Fruit fly (Drosophila melanogaster) whole organism, embryonic: ENCODE results near the gene CG15914.
A peak's percentile ranks its signal among the peaks of the same experiment; 100 is the strongest.

Experiments
- Bgb ChIP-seq: fragments of 200-800 bp; sonication (Bioruptor generic); IDR thresholded peaks from 2 replicates; pipeline ENCODE4 v1.3.6; 2022; ENCODE audit warnings: missing biosample characterization, missing genetic modification characterization; ENCODE audit not compliant: partially characterized antibody
- Blimp-1 ChIP-seq: fragments of 200-800 bp; sonication (Bioruptor generic); optimal IDR thresholded peaks from 3 replicates; lab custom pipeline; 2018; ENCODE audit warnings: missing biosample characterization, missing genetic modification characterization, mild to moderate bottlenecking, moderate library complexity, missing genetic modification reagents
- CG1024 ChIP-seq: fragments of 200-800 bp; sonication (Bioruptor generic); IDR thresholded peaks from 2 replicates; pipeline ENCODE4 v1.3.6; 2022; ENCODE audit warnings: missing biosample characterization, missing genetic modification characterization
- CG10267 ChIP-seq: fragments of 200-800 bp; sonication (Bioruptor generic); optimal IDR thresholded peaks from 2 replicates; lab custom pipeline; 2018; ENCODE audit warnings: missing biosample characterization, mild to moderate bottlenecking, missing genetic modification characterization, moderate library complexity
- CG10431 ChIP-seq: fragments of 200-800 bp; sonication (Bioruptor generic); optimal IDR thresholded peaks from 3 replicates; lab custom pipeline; 2018; ENCODE audit warnings: missing biosample characterization, mild to moderate bottlenecking, missing genetic modification characterization
- CG12769 ChIP-seq: fragments of 200-800 bp; sonication (Bioruptor generic); optimal IDR thresholded peaks from 2 replicates; lab custom pipeline; 2019; ENCODE audit warnings: missing biosample characterization, mild to moderate bottlenecking, missing genetic modification characterization, moderate library complexity
- CG15514 ChIP-seq: fragments of 200-800 bp; sonication (Bioruptor generic); optimal IDR thresholded peaks from 3 replicates; lab custom pipeline; 2017; ENCODE audit warnings: missing biosample characterization, missing genetic modification characterization, mild to moderate bottlenecking, moderate library complexity, missing genetic modification reagents
- CG1647 ChIP-seq: fragments of 200-800 bp; sonication (Bioruptor generic); optimal IDR thresholded peaks from 3 replicates; lab custom pipeline; 2016; ENCODE audit warnings: missing biosample characterization, missing genetic modification characterization
- CG17328 ChIP-seq: fragments of 200-800 bp; sonication (Bioruptor generic); IDR thresholded peaks from 2 replicates; pipeline ENCODE4 v1.3.6; 2022; ENCODE audit warnings: missing biosample characterization, missing genetic modification characterization
- CG17829 ChIP-seq: fragments of 200-800 bp; optimal IDR thresholded peaks from 2 replicates; lab custom pipeline; 2019; ENCODE audit warnings: missing biosample characterization, mild to moderate bottlenecking, missing genetic modification characterization, moderate library complexity
- CG2678 ChIP-seq: fragments of 200-800 bp; sonication (Bioruptor generic); optimal IDR thresholded peaks from 3 replicates; lab custom pipeline; 2019; ENCODE audit warnings: missing biosample characterization, mild to moderate bottlenecking, missing genetic modification characterization, moderate library complexity
- CG2712 ChIP-seq: fragments of 200-800 bp; optimal IDR thresholded peaks from 3 replicates; lab custom pipeline; 2019; ENCODE audit warnings: missing biosample characterization, mild to moderate bottlenecking, missing genetic modification characterization, moderate library complexity
- CG32532 ChIP-seq: fragments of 200-800 bp; sonication (Bioruptor generic); IDR thresholded peaks from 2 replicates; pipeline ENCODE4 v1.3.6; 2022; ENCODE audit warnings: missing biosample characterization, missing genetic modification characterization
- CG42726 ChIP-seq: fragments of 200-800 bp; sonication (Bioruptor generic); IDR thresholded peaks from 2 replicates; pipeline ENCODE4 v1.3.6; 2022; ENCODE audit warnings: missing biosample characterization, missing genetic modification characterization; ENCODE audit not compliant: partially characterized antibody
- CG4707 ChIP-seq: fragments of 200-800 bp; sonication (Bioruptor generic); optimal IDR thresholded peaks from 2 replicates; lab custom pipeline; 2018; ENCODE audit warnings: missing biosample characterization, mild to moderate bottlenecking, missing genetic modification characterization, moderate library complexity
- CG6654 ChIP-seq: fragments of 200-800 bp; sonication (Bioruptor generic); optimal IDR thresholded peaks from 2 replicates; lab custom pipeline; 2017; ENCODE audit warnings: missing biosample characterization, mild to moderate bottlenecking, missing genetic modification characterization
- CG8281 ChIP-seq: fragments of 200-800 bp; sonication (Bioruptor generic); optimal IDR thresholded peaks from 2 replicates; lab custom pipeline; 2018; ENCODE audit warnings: missing biosample characterization, mild to moderate bottlenecking, missing genetic modification characterization, moderate library complexity
- D19B ChIP-seq: fragments of 200-800 bp; sonication (Bioruptor generic); optimal IDR thresholded peaks from 2 replicates; lab custom pipeline; 2017; ENCODE audit warnings: missing biosample characterization, mild to moderate bottlenecking, missing genetic modification characterization
- Dfd ChIP-seq, 2 experiments: fragments of >200 bp; optimal IDR thresholded peaks; 2 replicates each; lab custom pipeline; 2017; ENCODE audit warnings: missing biosample characterization in 2 of 2, missing genetic modification characterization in 2 of 2
- Dip3 ChIP-seq: fragments of 200-800 bp; sonication (Bioruptor generic); optimal IDR thresholded peaks from 3 replicates; lab custom pipeline; 2016; ENCODE audit warnings: missing biosample characterization, missing genetic modification characterization
- Dp ChIP-seq: fragments of 200-800 bp; sonication (Bioruptor generic); optimal IDR thresholded peaks from 2 replicates; lab custom pipeline; 2018; ENCODE audit warnings: missing biosample characterization, mild to moderate bottlenecking, missing genetic modification characterization, moderate library complexity
- Dref ChIP-seq: fragments of 200-800 bp; sonication (Bioruptor generic); IDR thresholded peaks from 2 replicates; pipeline ENCODE4 v1.3.6; 2022; ENCODE audit warnings: missing biosample characterization, missing genetic modification characterization
- HHEX ChIP-seq: fragments of 200-800 bp; sonication (Bioruptor generic); optimal IDR thresholded peaks from 3 replicates; lab custom pipeline; 2017; ENCODE audit warnings: missing biosample characterization, mild to moderate bottlenecking, missing genetic modification characterization, missing genetic modification reagents
- Hand ChIP-seq: fragments of 200-800 bp; sonication (Bioruptor generic); optimal IDR thresholded peaks from 2 replicates; lab custom pipeline; 2017; ENCODE audit warnings: mild to moderate bottlenecking, missing biosample characterization, missing genetic modification reagents, missing genetic modification characterization
- Nf-YC ChIP-seq: fragments of 200-800 bp; optimal IDR thresholded peaks from 3 replicates; lab custom pipeline; 2019; ENCODE audit warnings: missing biosample characterization, mild to moderate bottlenecking, missing genetic modification characterization, moderate library complexity
- Opbp ChIP-seq: fragments of 200-800 bp; sonication (Bioruptor generic); IDR thresholded peaks from 3 replicates; pipeline ENCODE4 v1.3.6; 2022; ENCODE audit warnings: missing biosample characterization, missing genetic modification characterization; ENCODE audit not compliant: partially characterized antibody
- Tbp ChIP-seq: fragments of >200 bp; optimal IDR thresholded peaks from 2 replicates; lab custom pipeline; 2018; ENCODE audit warnings: missing biosample characterization, missing genetic modification characterization
- al ChIP-seq: fragments of 200-800 bp; sonication (Bioruptor generic); IDR thresholded peaks from 2 replicates; pipeline ENCODE4 v1.3.6; 2022; ENCODE audit warnings: missing biosample characterization, missing genetic modification characterization
- ash1 ChIP-seq: fragments of 200-800 bp; sonication (Bioruptor generic); optimal IDR thresholded peaks from 2 replicates; lab custom pipeline; 2018; ENCODE audit warnings: missing biosample characterization, mild to moderate bottlenecking, missing genetic modification characterization
- ato ChIP-seq: fragments of 200-800 bp; sonication (Bioruptor generic); IDR thresholded peaks from 2 replicates; pipeline ENCODE4 v1.3.6; 2022; ENCODE audit warnings: missing biosample characterization, missing genetic modification characterization; ENCODE audit not compliant: partially characterized antibody
- chm ChIP-seq: fragments of 200-800 bp; sonication (Bioruptor generic); IDR thresholded peaks from 2 replicates; pipeline ENCODE4 v1.3.6; 2022; ENCODE audit warnings: missing biosample characterization, missing genetic modification characterization
- crp ChIP-seq, 2 experiments: fragments of 200-800 bp; sonication (Bioruptor generic); optimal IDR thresholded peaks; 2 replicates in 1 of 2; 3 replicates in 1 of 2; lab custom pipeline; 2017; ENCODE audit warnings: missing biosample characterization in 2 of 2, missing genetic modification characterization in 2 of 2, mild to moderate bottlenecking in 1 of 2, moderate library complexity in 1 of 2
- dan ChIP-seq: fragments of 200-800 bp; sonication (Bioruptor generic); IDR thresholded peaks from 2 replicates; pipeline ENCODE4 v1.3.6; 2022; ENCODE audit warnings: missing biosample characterization, missing genetic modification characterization
- danr ChIP-seq: fragments of 200-800 bp; sonication (Bioruptor generic); IDR thresholded peaks from 2 replicates; pipeline ENCODE4 v1.3.6; 2022; ENCODE audit warnings: missing biosample characterization, missing genetic modification characterization
- dmrt99B ChIP-seq: fragments of 200-800 bp; sonication (Bioruptor generic); optimal IDR thresholded peaks from 2 replicates; lab custom pipeline; 2018; ENCODE audit warnings: missing biosample characterization, mild to moderate bottlenecking, missing genetic modification characterization, moderate library complexity
- gce ChIP-seq: fragments of 200-800 bp; sonication (Bioruptor generic); IDR thresholded peaks from 3 replicates; pipeline ENCODE4 v1.3.6; 2022; ENCODE audit warnings: missing biosample characterization, missing genetic modification characterization
- gcm ChIP-seq: fragments of 200-800 bp; sonication (Bioruptor generic); optimal IDR thresholded peaks from 2 replicates; lab custom pipeline; 2019; ENCODE audit warnings: missing biosample characterization, mild to moderate bottlenecking, missing genetic modification characterization, moderate library complexity
- her ChIP-seq: fragments of 200-800 bp; sonication (Bioruptor generic); optimal IDR thresholded peaks from 2 replicates; lab custom pipeline; 2016; ENCODE audit warnings: missing biosample characterization, missing genetic modification characterization
- lmd ChIP-seq: fragments of 200-800 bp; sonication (Bioruptor generic); IDR thresholded peaks from 2 replicates; pipeline ENCODE4 v1.3.6; 2022; ENCODE audit warnings: missing biosample characterization, missing genetic modification characterization
- luna ChIP-seq: fragments of 200-800 bp; sonication (Bioruptor generic); optimal IDR thresholded peaks from 2 replicates; lab custom pipeline; 2016; ENCODE audit warnings: missing biosample characterization, missing genetic modification characterization
- pan ChIP-seq, 4 experiments: fragments of >200 bp in 3 of 4; fragments of 200-800 bp in 1 of 4; sonication (Bioruptor generic) in 1 of 4; optimal IDR thresholded peaks in 3 of 4; IDR thresholded peaks in 1 of 4; 2 replicates each; pipeline versions ENCODE4 v1.3.6 to Lab custom; 2017 to 2022; ENCODE audit warnings: missing biosample characterization in 2 of 4, missing genetic modification characterization in 2 of 4, mixed read lengths in 1 of 4
- pzg ChIP-seq: fragments of 200-800 bp; sonication (Bioruptor generic); optimal IDR thresholded peaks from 3 replicates; lab custom pipeline; 2018; ENCODE audit warnings: missing biosample characterization, mild to moderate bottlenecking, missing genetic modification characterization, moderate library complexity
- sima ChIP-seq: fragments of 200-800 bp; sonication (Bioruptor generic); optimal IDR thresholded peaks from 2 replicates; lab custom pipeline; 2016; ENCODE audit warnings: missing biosample characterization, missing genetic modification characterization
- stwl ChIP-seq: fragments of 200-800 bp; sonication (Bioruptor generic); optimal IDR thresholded peaks from 3 replicates; lab custom pipeline; 2018; ENCODE audit warnings: missing biosample characterization, mild to moderate bottlenecking, missing genetic modification characterization, moderate library complexity
- sug ChIP-seq: fragments of 200-800 bp; optimal IDR thresholded peaks from 2 replicates; lab custom pipeline; 2019; ENCODE audit warnings: missing biosample characterization, mild to moderate bottlenecking, missing genetic modification characterization, moderate library complexity
- tna ChIP-seq: fragments of 200-800 bp; sonication (Bioruptor generic); IDR thresholded peaks from 2 replicates; pipeline ENCODE4 v1.3.6; 2022; ENCODE audit warnings: missing biosample characterization, missing genetic modification characterization; ENCODE audit not compliant: partially characterized antibody
- toy ChIP-seq: fragments of 200-800 bp; sonication (Bioruptor generic); IDR thresholded peaks from 2 replicates; pipeline ENCODE4 v1.3.6; 2022; ENCODE audit warnings: missing biosample characterization, missing genetic modification characterization

The CG15914 gene

DNA sequence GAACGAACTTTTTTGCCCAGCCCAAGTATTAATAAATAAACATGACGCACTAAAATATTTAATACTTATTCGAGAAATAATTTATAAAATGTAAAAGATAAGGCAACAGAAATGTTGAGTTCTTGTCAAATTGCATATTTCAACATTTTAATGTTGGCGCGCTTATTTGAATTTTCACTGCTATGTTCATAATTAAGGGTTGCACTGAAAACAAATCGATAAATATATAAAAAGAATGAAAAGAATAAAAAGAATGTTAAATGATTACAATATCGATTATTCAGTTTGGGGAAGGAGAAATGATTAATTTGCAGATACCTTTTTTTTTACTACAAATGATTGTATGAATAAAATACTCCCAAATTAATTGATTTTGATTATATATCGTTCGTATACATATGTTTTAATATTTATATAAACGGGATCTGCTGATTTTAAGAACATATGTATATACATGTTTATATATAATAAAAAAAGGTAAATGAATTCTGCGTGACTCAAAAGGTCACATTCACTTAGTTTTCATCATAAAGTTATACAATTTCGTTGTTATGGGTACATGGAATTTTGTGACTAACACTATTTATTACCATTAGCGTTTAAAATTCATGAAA is 13.7 kb downstream of the CG15914 start (continued):
- TF ChIP-seq sug (tag; lab: Kevin White, UChicago) (no peak), Opbp (GFP tag; lab: Robert Waterston, UW) (peak; percentile 16; the same call in 1 of the 3 replicates), CG2712 (peak; percentile 14), gce (GFP tag; lab: Robert Waterston, UW) (no peak), crp (GFP tag; optimal IDR thresholded peaks at IDR 0.05; lab: Kevin White, UChicago) (peak in 1 of 2 experiments; percentile 75), CG10267 (tag; lab: Kevin White, UChicago) (peak; percentile 8), ato (no peak), CG1647 (GFP tag; lab: Kevin White, UChicago) (no peak), CG8281 (tag; lab: Kevin White, UChicago) (no peak), stwl (tag; lab: Kevin White, UChicago) (peak; percentile 48), pzg (GFP tag; lab: Kevin White, UChicago) (peak; percentile 27), Dref (peak; percentile 57)

DNA sequence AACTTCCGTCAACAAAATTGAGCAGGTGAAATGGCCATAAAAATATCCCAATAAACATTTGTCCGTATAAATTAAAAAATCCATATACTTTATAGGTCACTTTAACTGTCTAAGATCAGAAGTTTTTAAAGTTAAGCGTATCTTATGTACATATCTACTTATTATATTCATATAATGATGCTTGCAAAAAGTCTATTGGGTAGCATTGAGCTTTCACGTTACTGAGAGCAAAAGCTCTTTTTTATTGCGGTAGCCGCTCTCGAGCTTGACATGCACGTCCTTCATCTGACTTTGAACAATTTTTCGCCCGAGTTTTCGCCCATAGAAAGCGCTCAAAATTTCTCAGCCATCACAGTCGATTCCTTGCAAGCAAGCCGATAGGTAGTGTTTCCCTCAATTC is 14.6 kb downstream of the CG15914 start, which contains the start of gene Gapdh2:
Gene Gapdh2, plus strand, starts transcription at position 283 of the 400 bp plus-strand sequence.
- TF ChIP-seq CG32532 (GFP tag; lab: Robert Waterston, UW), result peak; percentile 100
- peak; percentile 96 for TF ChIP-seq CG15514
- TF ChIP-seq sima, result peak; percentile 93
- no peak for TF ChIP-seq CG42726 (GFP tag; lab: Robert Waterston, UW)
- TF ChIP-seq CG17328, result peak; percentile 99
- TF ChIP-seq Tbp (GFP tag; lab: Kevin White, UChicago), result no peak
- peak; percentile 99; the same call in 1 of the 2 replicates for TF ChIP-seq chm
- TF ChIP-seq CG1024 (GFP tag; lab: Robert Waterston, UW), result peak; percentile 96
- peak; percentile 99 for TF ChIP-seq toy (GFP tag; lab: Robert Waterston, UW)
- peak; percentile 98 for TF ChIP-seq Dip3 (GFP tag; lab: Kevin White, UChicago)
- TF ChIP-seq D19B, result peak; percentile 97
- peak; percentile 97 for TF ChIP-seq CG4707 (GFP tag; lab: Kevin White, UChicago)
- peak; percentile 99 for TF ChIP-seq Blimp-1
- peak; percentile 98 for TF ChIP-seq al (GFP tag; lab: Robert Waterston, UW)
- peak; percentile 100 for TF ChIP-seq CG2678 (tag; lab: Kevin White, UChicago)
- peak; percentile 99 for TF ChIP-seq CG12769 (tag; lab: Kevin White, UChicago)
- peak; percentile 94 for TF ChIP-seq her (GFP tag; lab: Kevin White, UChicago)
- TF ChIP-seq Dp, result peak; percentile 50
- peak in 1 of 2 experiments; percentile 10 for TF ChIP-seq Dfd (GFP tag; optimal IDR thresholded peaks at IDR 0.05; lab: Kevin White, UChicago)
- TF ChIP-seq lmd, result peak; percentile 98; the same call in 1 of the 2 replicates
- TF ChIP-seq CG6654 (GFP tag; lab: Kevin White, UChicago), result peak; percentile 91
- no peak for TF ChIP-seq dan
- TF ChIP-seq pan (optimal IDR thresholded peaks at IDR 0.05; lab: Kevin White, UChicago), result no peak
- peak in 1 of 2 experiments; percentile 99 for TF ChIP-seq pan (GFP tag; optimal IDR thresholded peaks at IDR 0.05 in 1 of 2, IDR thresholded peaks at IDR 0.05 in 1 of 2)
- TF ChIP-seq gcm (GFP tag; lab: Kevin White, UChicago), result peak; percentile 99
- TF ChIP-seq tna (GFP tag; lab: Robert Waterston, UW), result no peak
- TF ChIP-seq Nf-YC (tag; lab: Kevin White, UChicago), result peak; percentile 97
- peak; percentile 99 for TF ChIP-seq CG17829 (tag; lab: Kevin White, UChicago)
- TF ChIP-seq HHEX (GFP tag; lab: Kevin White, UChicago), result peak; percentile 100
- peak; percentile 98 for TF ChIP-seq CG10431 (GFP tag; lab: Kevin White, UChicago)
- peak; percentile 94 for TF ChIP-seq luna (GFP tag; lab: Kevin White, UChicago)
- TF ChIP-seq Bgb, result 0 out of 2 replicates have a peak, but pooled peaks have one; percentile 9
- TF ChIP-seq ash1, result peak; percentile 98
- peak; percentile 100 for TF ChIP-seq Hand (GFP tag; lab: Kevin White, UChicago)
- TF ChIP-seq danr (GFP tag; lab: Robert Waterston, UW), result peak; percentile 98; the same call in 1 of the 2 replicates
- TF ChIP-seq dmrt99B, result peak; percentile 100
